Worm (Caenorhabditis elegans) whole organism, early embryonic: ENCODE measurements around the gene C05B5.11.

Source experiments
- B0310.2 ChIP-seq: sonication (generic microtip); optimal IDR thresholded peaks from 2 replicates; lab custom pipeline; 2016; ENCODE audit warnings: mild to moderate bottlenecking, missing genetic modification characterization, missing compliant biosample characterization
- F13C5.2 ChIP-seq: sonication (generic microtip); optimal IDR thresholded peaks from 2 replicates; lab custom pipeline; 2017; ENCODE audit warnings: mild to moderate bottlenecking, missing genetic modification characterization, inconsistent platforms, missing compliant biosample characterization
- aly-1 ChIP-seq: sonication (generic microtip); optimal IDR thresholded peaks from 2 replicates; lab custom pipeline; 2016; ENCODE audit warnings: missing genetic modification characterization, missing compliant biosample characterization
- ama-1 ChIP-seq: fragments of 150-350 bp; optimal IDR thresholded peaks from 2 replicates; lab custom pipeline; 2014
- ceh-13 ChIP-seq: fragments of 200-800 bp; sonication (Bioruptor generic); optimal IDR thresholded peaks from 2 replicates; lab custom pipeline; 2018; ENCODE audit warnings: mild to moderate bottlenecking, missing genetic modification characterization, missing compliant biosample characterization
- ceh-36 ChIP-seq: sonication (generic microtip); optimal IDR thresholded peaks from 2 replicates; lab custom pipeline; 2016; ENCODE audit warnings: missing genetic modification characterization, inconsistent platforms, missing compliant biosample characterization
- ets-7 ChIP-seq: sonication (generic microtip); optimal IDR thresholded peaks from 2 replicates; lab custom pipeline; 2016; ENCODE audit warnings: missing genotype, missing genetic modification characterization, missing compliant biosample characterization
- flt-1 ChIP-seq: fragments of 200-800 bp; sonication (Bioruptor generic); IDR thresholded peaks from 2 replicates; pipeline ENCODE4 v1.3.6; 2022; ENCODE audit warnings: missing genetic modification characterization, missing compliant biosample characterization
- hmbx-1 ChIP-seq: sonication (generic microtip); optimal IDR thresholded peaks from 2 replicates; lab custom pipeline; 2016; ENCODE audit warnings: mild to moderate bottlenecking, missing genetic modification characterization, missing compliant biosample characterization
- hmg-4 ChIP-seq: fragments of 200-800 bp; sonication (Bioruptor generic); optimal IDR thresholded peaks from 2 replicates; lab custom pipeline; 2018; ENCODE audit warnings: mild to moderate bottlenecking, missing genetic modification characterization, missing compliant biosample characterization
- hnd-1 ChIP-seq: sonication (generic microtip); optimal IDR thresholded peaks from 2 replicates; lab custom pipeline; 2016; ENCODE audit warnings: missing genetic modification characterization, missing compliant biosample characterization
- pes-1 ChIP-seq: fragments of 200-800 bp; sonication (Bioruptor generic); IDR thresholded peaks from 2 replicates; pipeline ENCODE4 v1.3.6; 2022; ENCODE audit warnings: missing genetic modification reagents, missing genetic modification characterization, missing compliant biosample characterization
- scrt-1 ChIP-seq: fragments of 200-800 bp; sonication (Bioruptor generic); IDR thresholded peaks from 2 replicates; pipeline ENCODE4 v1.3.6; 2022; ENCODE audit warnings: missing genetic modification characterization, missing compliant biosample characterization
- sea-1 ChIP-seq: fragments of 200-800 bp; sonication (Bioruptor generic); conservative IDR thresholded peaks from 2 replicates; pipeline ENCODE4 v1.3.6; 2022; ENCODE audit warnings: missing genetic modification characterization, missing compliant biosample characterization
- tbx-11 ChIP-seq: fragments of 200-800 bp; sonication (Bioruptor generic); IDR thresholded peaks from 2 replicates; pipeline ENCODE4 v1.3.6; 2022; ENCODE audit warnings: missing genetic modification characterization, missing compliant biosample characterization
- tbx-37 ChIP-seq: fragments of 200-800 bp; sonication (Bioruptor generic); conservative IDR thresholded peaks from 2 replicates; pipeline ENCODE4 v1.3.6; 2022; ENCODE audit warnings: missing genetic modification reagents, missing genetic modification characterization, missing compliant biosample characterization
- tra-4 ChIP-seq: sonication (generic microtip); optimal IDR thresholded peaks from 2 replicates; lab custom pipeline; 2017; ENCODE audit warnings: missing genetic modification characterization, missing compliant biosample characterization

Gene C05B5.11

ce11 chrIII:10004213-10004612 is at the start of gene C05B5.11:
TSS of gene C05B5.11 (plus strand) at chrIII:10004513.
- no peak for TF ChIP-seq ceh-13
- no peak for TF ChIP-seq hnd-1
- no peak for TF ChIP-seq hmbx-1 (tag; lab: Kevin White, UChicago)

ce11 chrIII:9956123-9956522 is 48.2 kb upstream of the C05B5.11 start, which contains the start of gene mog-1:
TSS of gene mog-1 (minus strand) at chrIII:9956215.
- TF ChIP-seq hmg-4: no peak
- TF ChIP-seq pes-1 (GFP tag; lab: Robert Waterston, UW): no peak
- TF ChIP-seq tbx-11 (GFP tag; lab: Robert Waterston, UW): no peak
- no peak for TF ChIP-seq hmbx-1 (tag; lab: Kevin White, UChicago)
- no peak for TF ChIP-seq ama-1 (lab: Kevin White, UChicago)
- no peak for TF ChIP-seq sea-1 (GFP tag; lab: Robert Waterston, UW)
- no peak for TF ChIP-seq tra-4 (tag; lab: Kevin White, UChicago)
- no peak for TF ChIP-seq ceh-36
- no peak for TF ChIP-seq ceh-13
- TF ChIP-seq tbx-37: no peak
- no peak for TF ChIP-seq B0310.2
- no peak for TF ChIP-seq F13C5.2 (tag; lab: Kevin White, UChicago)
- TF ChIP-seq hnd-1: no peak
- no peak for TF ChIP-seq scrt-1 (GFP tag; lab: Robert Waterston, UW)
- TF ChIP-seq ets-7 (tag; lab: Kevin White, UChicago): no peak
- no peak for TF ChIP-seq aly-1 (tag; lab: Kevin White, UChicago)

- no peak for TF ChIP-seq tbx-11 (GFP tag; lab: Robert Waterston, UW)
- TF ChIP-seq sea-1 (GFP tag; lab: Robert Waterston, UW): no peak
- no peak for TF ChIP-seq hnd-1
- TF ChIP-seq tbx-37: no peak
- no peak for TF ChIP-seq hmbx-1 (tag; lab: Kevin White, UChicago)
- TF ChIP-seq flt-1 (GFP tag; lab: Robert Waterston, UW): no peak
- TF ChIP-seq ceh-36: no peak
- TF ChIP-seq F13C5.2 (tag; lab: Kevin White, UChicago): no peak
- no peak for TF ChIP-seq aly-1 (tag; lab: Kevin White, UChicago)
- no peak for TF ChIP-seq ceh-13
Measured at ce11 chrIII:9956665-9957401, 47.5 kb upstream of the C05B5.11 start, which contains the start of gene alx-1. TSS of gene alx-1 (plus strand) at chrIII:9957351.

- no peak for TF ChIP-seq scrt-1 (GFP tag; lab: Robert Waterston, UW)
- TF ChIP-seq hmbx-1 (tag; lab: Kevin White, UChicago): no peak
- TF ChIP-seq ets-7 (tag; lab: Kevin White, UChicago): no peak
- no peak for TF ChIP-seq ceh-36
- TF ChIP-seq sea-1 (GFP tag; lab: Robert Waterston, UW): no peak
- TF ChIP-seq ama-1 (lab: Kevin White, UChicago): no peak
- TF ChIP-seq F13C5.2 (tag; lab: Kevin White, UChicago): no peak
- TF ChIP-seq pes-1 (GFP tag; lab: Robert Waterston, UW): no peak
- no peak for TF ChIP-seq aly-1 (tag; lab: Kevin White, UChicago)
- no peak for TF ChIP-seq tra-4 (tag; lab: Kevin White, UChicago)
- no peak for TF ChIP-seq B0310.2
Measured at ce11 chrIII:9963447-9963846, 40.9 kb upstream of the C05B5.11 start.

- TF ChIP-seq ets-7 (tag; lab: Kevin White, UChicago) (no peak), tbx-37 (no peak), ceh-13 (no peak), B0310.2 (no peak), flt-1 (GFP tag; lab: Robert Waterston, UW) (no peak), sea-1 (GFP tag; lab: Robert Waterston, UW) (no peak), hmg-4 (no peak), tbx-11 (GFP tag; lab: Robert Waterston, UW) (no peak), aly-1 (tag; lab: Kevin White, UChicago) (no peak), pes-1 (GFP tag; lab: Robert Waterston, UW) (no peak), scrt-1 (GFP tag; lab: Robert Waterston, UW) (no peak), tra-4 (tag; lab: Kevin White, UChicago) (no peak), ama-1 (lab: Kevin White, UChicago) (no peak), F13C5.2 (tag; lab: Kevin White, UChicago) (no peak), hnd-1 (no peak)
Measured at ce11 chrIII:9964416-9964815, 39.9 kb upstream of the C05B5.11 start.

- TF ChIP-seq tbx-37: no peak
- TF ChIP-seq pes-1 (GFP tag; lab: Robert Waterston, UW): 0 out of 2 replicates have a peak, but pooled peaks have one; percentile 15
- TF ChIP-seq ceh-36: peak; percentile 58
Measured at ce11 chrIII:9965444-9965843, 38.9 kb upstream of the C05B5.11 start.

ce11 chrIII:9969371-9969770 is 34.9 kb upstream of the C05B5.11 start:
- TF ChIP-seq hmg-4 (peak; percentile 43), aly-1 (tag; lab: Kevin White, UChicago) (no peak)

- TF ChIP-seq flt-1 (GFP tag; lab: Robert Waterston, UW) (no peak), F13C5.2 (tag; lab: Kevin White, UChicago) (no peak), ceh-13 (no peak), sea-1 (GFP tag; lab: Robert Waterston, UW) (no peak), B0310.2 (no peak)
Measured at ce11 chrIII:9972192-9972811, 32.0 kb upstream of the C05B5.11 start.
